Worm (Caenorhabditis elegans) whole organism, L4/young adult: Measurements from ENCODE around the gene T28F3.9.

ENCODE experiments used
- W03F9.2 ChIP-seq: fragments of 150-350 bp; optimal IDR thresholded peaks from 2 replicates; lab custom pipeline; 2014; ENCODE audit warnings: missing biosample characterization, missing genetic modification characterization
- dao-5 ChIP-seq: sonication (generic microtip); optimal IDR thresholded peaks from 2 replicates; lab custom pipeline; 2016; ENCODE audit warnings: missing genotype, missing genetic modification characterization, moderate library complexity, missing compliant biosample characterization
- him-1 ChIP-seq: sonication (generic microtip); optimal IDR thresholded peaks from 2 replicates; lab custom pipeline; 2016; ENCODE audit warnings: missing genotype, missing genetic modification reagents, missing genetic modification characterization, missing compliant biosample characterization

- TF ChIP-seq him-1 (tag; lab: Kevin White, UChicago) (no peak), dao-5 (tag; lab: Kevin White, UChicago) (no peak), W03F9.2 (tag; lab: Kevin White, UChicago) (no peak)
Measured at ce11 chrIV:17258824-17259223, 49.5 kb upstream of the T28F3.9 start.
